Fruit fly (Drosophila melanogaster): ENCODE data around the gene CG31345.

The CG31345 gene

dm6 chr3R:12827837-12828236 is 11.0 kb upstream of the CG31345 start (continued):
- TF ChIP-seq Fer1 (GFP tag; optimal IDR thresholded peaks at IDR 0.05) (peak; percentile 14), H15 (GFP tag; IDR thresholded peaks at IDR 0.05) (no peak), CG34376 (GFP tag; optimal IDR thresholded peaks at IDR 0.05) (no peak), row (GFP tag; IDR thresholded peaks at IDR 0.05) (peak; percentile 49; the same call in 2 of the 3 replicates), corto (GFP tag; optimal IDR thresholded peaks at IDR 0.05) (no peak), fd3F (GFP tag; optimal IDR thresholded peaks at IDR 0.05) (no peak), kah (GFP tag; optimal IDR thresholded peaks at IDR 0.05) (no peak), ken (GFP tag; IDR thresholded peaks at IDR 0.05) (no peak), bcd (GFP tag; optimal IDR thresholded peaks at IDR 0.05) (no peak), Meics (GFP tag; optimal IDR thresholded peaks at IDR 0.05) (peak; percentile 32), trem (tag; optimal IDR thresholded peaks at IDR 0.05) (no peak), twi (tag; optimal IDR thresholded peaks at IDR 0.05) (no peak), CG12769 (tag; optimal IDR thresholded peaks at IDR 0.05) (no peak), CG8478 (optimal IDR thresholded peaks at IDR 0.05) (no peak), CG33213 (GFP tag; optimal IDR thresholded peaks at IDR 0.05) (no peak), gcm2 (GFP tag; optimal IDR thresholded peaks at IDR 0.05) (no peak), ems (GFP tag; optimal IDR thresholded peaks at IDR 0.05) (no peak), CG14667 (GFP tag; IDR thresholded peaks at IDR 0.05) (no peak), gem (tag; optimal IDR thresholded peaks at IDR 0.05) (peak; percentile 46), slbo (GFP tag; IDR thresholded peaks at IDR 0.05) (0 out of 2 replicates have a peak, but pooled peaks have one; percentile 8), Atf3 (GFP tag; optimal IDR thresholded peaks at IDR 0.05) (no peak), Ets65A (GFP tag) (no peak), bsh (GFP tag; optimal IDR thresholded peaks at IDR 0.05) (no peak), grau (tag; optimal IDR thresholded peaks at IDR 0.05) (peak; percentile 25)

- TF ChIP-seq CTCF (GFP tag; optimal IDR thresholded peaks at IDR 0.05) = peak; percentile 76
- TF ChIP-seq fd3F (GFP tag; optimal IDR thresholded peaks at IDR 0.05) = no peak
- peak; percentile 69 for TF ChIP-seq Ets65A (GFP tag)
These were observed 13.5 kb downstream of the CG31345 start for dm6 chr3R:12803288-12803687.

dm6 chr3R:12783152-12783551 is 33.7 kb downstream of the CG31345 start, which contains the start of gene beat-Vc:
Gene beat-Vc, minus strand, starts transcription at chr3R:12783216.
- TF ChIP-seq CG33213 (GFP tag; optimal IDR thresholded peaks at IDR 0.05) (no peak), lmd (GFP tag; IDR thresholded peaks at IDR 0.05) (0 out of 2 replicates have a peak, but pooled peaks have one; percentile 19), abd-A (tag; optimal IDR thresholded peaks at IDR 0.05) (peak; percentile 33), Ets65A (GFP tag) (peak; percentile 25), Poxn (GFP tag; IDR thresholded peaks at IDR 0.05) (no peak), CG9932 (GFP tag; IDR thresholded peaks at IDR 0.05) (peak; percentile 22; the same call in 1 of the 2 replicates), Deaf1 (tag; optimal IDR thresholded peaks at IDR 0.05) (peak; percentile 92), dmrt11E (tag; optimal IDR thresholded peaks at IDR 0.05) (no peak), Adf1 (GFP tag; IDR thresholded peaks at IDR 0.05) (peak; percentile 72), ftz-f1 (GFP tag; optimal IDR thresholded peaks at IDR 0.05) (no peak), CG11560 (tag; IDR thresholded peaks at IDR 0.05) (peak; percentile 6; the same call in 1 of the 3 replicates), Trl (optimal IDR thresholded peaks at IDR 0.05) (peak in 1 of 2 experiments; percentile 40), Trl (GFP tag; optimal IDR thresholded peaks at IDR 0.05) (no peak), chinmo (GFP tag; IDR thresholded peaks at IDR 0.05; ENCODE audit: partially characterized antibody) (no peak)
